Fruit fly (Drosophila melanogaster): Measurements from ENCODE around the gene CG7889.

The CG7889 gene

DNA sequence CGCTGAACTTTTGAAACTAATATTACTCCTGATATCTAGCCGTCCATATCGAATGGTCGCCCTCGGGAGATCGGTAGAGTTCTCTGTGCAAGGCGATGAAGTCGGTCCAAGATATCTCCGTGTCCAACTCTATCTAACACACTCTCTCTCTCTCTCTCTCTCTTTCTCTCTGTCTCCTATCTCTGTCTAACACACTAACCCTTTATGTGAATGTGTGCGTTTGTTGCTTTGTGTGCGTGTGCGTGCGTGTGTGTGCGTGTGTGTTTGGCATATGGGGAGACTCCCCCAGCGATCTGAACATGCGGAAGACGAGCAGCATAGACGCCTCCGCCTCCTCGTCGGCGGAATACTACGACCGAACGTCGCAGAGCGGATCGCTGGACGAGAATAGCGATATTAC lies 21.0 kb downstream of the CG7889 start:
- TF ChIP-seq Hr38 (GFP tag; optimal IDR thresholded peaks at IDR 0.05): no peak
- no peak for TF ChIP-seq CG31627 (GFP tag; optimal IDR thresholded peaks at IDR 0.05)
- no peak for TF ChIP-seq vri (GFP tag; optimal IDR thresholded peaks at IDR 0.05)
- TF ChIP-seq fd85E (GFP tag; optimal IDR thresholded peaks at IDR 0.05): no peak
- TF ChIP-seq svp (GFP tag): no peak
- TF ChIP-seq CG6808 (GFP tag; optimal IDR thresholded peaks at IDR 0.05): no peak
- no peak for TF ChIP-seq Met (GFP tag; optimal IDR thresholded peaks at IDR 0.05)
- no peak for TF ChIP-seq esn (GFP tag; optimal IDR thresholded peaks at IDR 0.05)
- TF ChIP-seq Hr4 (GFP tag; optimal IDR thresholded peaks at IDR 0.05): no peak
- TF ChIP-seq CG3032 (tag; optimal IDR thresholded peaks at IDR 0.05): no peak
- TF ChIP-seq Blimp-1 (GFP tag; optimal IDR thresholded peaks at IDR 0.05): no peak
- TF ChIP-seq CG11902 (GFP tag; optimal IDR thresholded peaks at IDR 0.05): no peak
- no peak for TF ChIP-seq spab (GFP tag; optimal IDR thresholded peaks at IDR 0.05)
- TF ChIP-seq Eip93F (GFP tag; optimal IDR thresholded peaks at IDR 0.05): no peak
- no peak for TF ChIP-seq dsx (GFP tag; optimal IDR thresholded peaks at IDR 0.05; ENCODE audit: poor library complexity, severe bottlenecking)
- TF ChIP-seq eg (GFP tag; IDR thresholded peaks at IDR 0.05): no peak
- TF ChIP-seq CG8119 (GFP tag; IDR thresholded peaks at IDR 0.05): no peak
- TF ChIP-seq CG8632 (GFP tag; optimal IDR thresholded peaks at IDR 0.05): no peak
- TF ChIP-seq Ets96B (tag; optimal IDR thresholded peaks at IDR 0.05): no peak
- TF ChIP-seq net (GFP tag; optimal IDR thresholded peaks at IDR 0.05): no peak

DNA sequence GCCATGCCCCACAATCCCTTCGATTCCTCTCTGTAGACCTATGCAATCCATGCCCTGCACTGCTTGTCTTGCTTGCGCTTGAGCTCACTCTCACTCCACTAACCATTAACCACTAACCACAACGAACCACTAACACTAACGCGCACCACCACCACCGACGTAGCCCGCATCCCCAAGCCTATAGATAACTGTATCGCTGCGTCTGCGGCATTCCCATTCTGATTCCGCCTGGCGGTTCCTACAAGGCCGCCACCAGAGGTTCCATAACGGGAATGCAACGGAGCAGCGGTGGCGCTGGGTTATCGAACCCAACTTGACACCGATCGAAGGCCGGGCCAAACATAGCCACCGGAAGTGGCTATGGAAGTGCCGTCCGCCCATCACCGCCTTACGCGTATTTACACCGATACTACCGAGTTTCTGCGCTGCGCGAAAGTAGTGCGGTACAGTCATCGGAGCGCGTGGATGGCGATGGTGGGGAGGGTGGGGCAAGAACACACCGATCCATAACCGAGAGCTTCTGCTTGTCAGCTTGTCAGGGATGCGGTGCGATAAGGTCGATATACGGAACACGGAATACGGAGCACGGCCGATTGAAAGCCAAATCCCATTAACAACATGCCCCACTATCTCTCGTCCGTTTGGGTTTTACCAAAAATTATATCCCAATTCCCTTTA lies 22.5 kb downstream of the CG7889 start:
- TF ChIP-seq Hr38 (GFP tag; optimal IDR thresholded peaks at IDR 0.05): no peak
- TF ChIP-seq CG10631 (GFP tag; optimal IDR thresholded peaks at IDR 0.05): no peak
- no peak for TF ChIP-seq Smox (GFP tag; optimal IDR thresholded peaks at IDR 0.05)
- TF ChIP-seq spab (GFP tag; optimal IDR thresholded peaks at IDR 0.05): no peak
- no peak for TF ChIP-seq CG11294 (GFP tag; IDR thresholded peaks at IDR 0.05)
- no peak for TF ChIP-seq CG8632 (GFP tag; optimal IDR thresholded peaks at IDR 0.05)
- no peak for TF ChIP-seq Eip75B (GFP tag; optimal IDR thresholded peaks at IDR 0.05)
- TF ChIP-seq CG6808 (GFP tag; optimal IDR thresholded peaks at IDR 0.05): no peak
- TF ChIP-seq CG6792 (GFP tag; optimal IDR thresholded peaks at IDR 0.05): no peak

DNA sequence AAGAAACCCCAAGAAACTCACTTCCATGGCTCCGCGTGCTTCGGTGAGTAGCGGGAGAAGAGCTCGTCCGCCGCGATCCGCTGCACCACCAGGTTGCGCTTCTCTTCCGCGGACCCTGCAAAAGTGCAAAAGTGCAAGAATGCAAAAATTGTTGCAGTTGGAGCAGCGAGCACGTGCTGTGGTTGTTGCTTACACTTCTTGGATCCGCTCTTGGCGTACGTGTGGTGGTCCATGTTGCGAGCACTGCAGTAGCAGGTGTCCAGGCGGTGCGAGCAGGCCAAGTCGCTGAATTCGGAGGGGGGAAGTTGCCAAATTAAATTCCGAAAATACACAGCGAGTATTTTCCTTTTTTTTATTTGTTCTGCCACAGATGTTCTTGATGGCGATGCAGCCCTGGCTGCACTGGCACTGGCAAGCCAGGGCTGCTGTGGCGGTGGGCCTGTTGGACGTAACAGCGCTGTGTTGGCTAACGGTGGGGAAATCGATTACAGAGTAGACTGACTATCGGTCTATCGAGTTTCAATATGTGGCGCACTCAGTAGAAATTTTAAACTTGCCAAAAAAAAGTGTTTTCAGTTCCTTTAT lies 25.1 kb downstream of the CG7889 start, which contains the start of gene CG8010:
TSS of gene CG8010 (minus strand) at position 413 of the 585 bp plus-strand sequence.
- TF ChIP-seq Eip93F (GFP tag; optimal IDR thresholded peaks at IDR 0.05): no peak
- TF ChIP-seq CG3919 (GFP tag; optimal IDR thresholded peaks at IDR 0.05): no peak
- no peak for TF ChIP-seq spab (GFP tag; optimal IDR thresholded peaks at IDR 0.05)
- no peak for TF ChIP-seq CG8319 (GFP tag; optimal IDR thresholded peaks at IDR 0.05)
- peak; percentile 41 for TF ChIP-seq Eip78C (GFP tag)
- no peak for TF ChIP-seq CG6854 (GFP tag; optimal IDR thresholded peaks at IDR 0.05)
- TF ChIP-seq fkh (GFP tag; optimal IDR thresholded peaks at IDR 0.05): peak; percentile 76
- peak; percentile 5 for TF ChIP-seq CG31627 (GFP tag; optimal IDR thresholded peaks at IDR 0.05)
- TF ChIP-seq cyc (GFP tag; optimal IDR thresholded peaks at IDR 0.05): peak; percentile 42
- TF ChIP-seq CG15336 (GFP tag; IDR thresholded peaks at IDR 0.05): no peak
- TF ChIP-seq Gug (GFP tag; IDR thresholded peaks at IDR 0.05): no peak
- TF ChIP-seq svp (GFP tag): no peak
- no peak for TF ChIP-seq ss (GFP tag; optimal IDR thresholded peaks at IDR 0.05)
- TF ChIP-seq CG6276 (GFP tag; optimal IDR thresholded peaks at IDR 0.05): no peak
- TF ChIP-seq CG1621 (tag; optimal IDR thresholded peaks at IDR 0.05): no peak
- no peak for TF ChIP-seq Met (GFP tag; optimal IDR thresholded peaks at IDR 0.05)
- no peak for TF ChIP-seq Hr38 (GFP tag; optimal IDR thresholded peaks at IDR 0.05)
- peak; percentile 3 for TF ChIP-seq lz (GFP tag; optimal IDR thresholded peaks at IDR 0.05)
- TF ChIP-seq acj6 (GFP tag; optimal IDR thresholded peaks at IDR 0.05): no peak
- TF ChIP-seq Sox14 (GFP tag; optimal IDR thresholded peaks at IDR 0.05): peak; percentile 42
- TF ChIP-seq net (GFP tag; optimal IDR thresholded peaks at IDR 0.05): no peak
- TF ChIP-seq eg (GFP tag; IDR thresholded peaks at IDR 0.05): peak; percentile 58; the same call in 1 of the 3 replicates
- TF ChIP-seq esn (GFP tag; optimal IDR thresholded peaks at IDR 0.05): peak; percentile 35
- TF ChIP-seq fd59A (GFP tag; optimal IDR thresholded peaks at IDR 0.05): no peak
- TF ChIP-seq achi (GFP tag; optimal IDR thresholded peaks at IDR 0.05): no peak
- TF ChIP-seq CG11294 (GFP tag; IDR thresholded peaks at IDR 0.05): no peak
- TF ChIP-seq CG6163 (GFP tag; IDR thresholded peaks at IDR 0.05): peak; percentile 32; the same call in 1 of the 3 replicates
- no peak for TF ChIP-seq CG8119 (GFP tag; IDR thresholded peaks at IDR 0.05)

Data from whole organism, prepupa.